Fruit fly (Drosophila melanogaster): ENCODE data around the gene CG2218.

The CG2218 gene

dm6 chr3R:30388215-30388871 is 39.7 kb downstream of the CG2218 start (continued):
- TF ChIP-seq kay (GFP tag; optimal IDR thresholded peaks at IDR 0.05), result peak; percentile 99
- peak; percentile 90 for TF ChIP-seq al (GFP tag; IDR thresholded peaks at IDR 0.05)
- TF ChIP-seq Sry-δ (GFP tag; optimal IDR thresholded peaks at IDR 0.05), result peak; percentile 70
- peak; percentile 97 for TF ChIP-seq Xbp1 (GFP tag; optimal IDR thresholded peaks at IDR 0.05)
- peak; percentile 84 for TF ChIP-seq CG11085 (GFP tag; IDR thresholded peaks at IDR 0.05)
- peak; percentile 94 for TF ChIP-seq Hand (GFP tag; optimal IDR thresholded peaks at IDR 0.05)
- peak; percentile 95 for TF ChIP-seq dmrt11E (tag; optimal IDR thresholded peaks at IDR 0.05)
- peak; percentile 70 for TF ChIP-seq exex (tag; optimal IDR thresholded peaks at IDR 0.05)
- peak; percentile 96 for TF ChIP-seq CG12391 (tag; optimal IDR thresholded peaks at IDR 0.05)
- no peak for TF ChIP-seq h (optimal IDR thresholded peaks at IDR 0.05)
- TF ChIP-seq CG1792 (GFP tag; optimal IDR thresholded peaks at IDR 0.05), result peak; percentile 96
- peak; percentile 84 for TF ChIP-seq B-H1 (GFP tag; IDR thresholded peaks at IDR 0.05)
- peak; percentile 67 for TF ChIP-seq Nf-YA (GFP tag; IDR thresholded peaks at IDR 0.05)
- peak; percentile 93 for TF ChIP-seq CG32532 (GFP tag; IDR thresholded peaks at IDR 0.05)
- peak; percentile 91 for TF ChIP-seq CG3847 (GFP tag; IDR thresholded peaks at IDR 0.05)
- TF ChIP-seq sens-2 (GFP tag; IDR thresholded peaks at IDR 0.05), result peak; percentile 77; the same call in 1 of the 2 replicates
- TF ChIP-seq ERR (GFP tag; optimal IDR thresholded peaks at IDR 0.05), result peak; percentile 90
- no peak for TF ChIP-seq fru (optimal IDR thresholded peaks at IDR 0.05)
- TF ChIP-seq ind (GFP tag; optimal IDR thresholded peaks at IDR 0.05), result peak; percentile 97
- TF ChIP-seq Dfd (GFP tag; optimal IDR thresholded peaks at IDR 0.05), result peak in 1 of 2 experiments; percentile 79
- TF ChIP-seq sob (GFP tag; IDR thresholded peaks at IDR 0.05), result peak; percentile 85
- peak; percentile 96 to 98 for TF ChIP-seq dpn (GFP tag; optimal IDR thresholded peaks at IDR 0.05)
- peak; percentile 89 for TF ChIP-seq ken (GFP tag; IDR thresholded peaks at IDR 0.05)
- TF ChIP-seq CG1024 (GFP tag; IDR thresholded peaks at IDR 0.05), result peak; percentile 62; the same call in 1 of the 2 replicates
- peak; percentile 98 for TF ChIP-seq Pdp1 (GFP tag; optimal IDR thresholded peaks at IDR 0.05)
- TF ChIP-seq dm (GFP tag; optimal IDR thresholded peaks at IDR 0.05), result peak; percentile 95
- peak; percentile 97 for TF ChIP-seq shn (GFP tag; optimal IDR thresholded peaks at IDR 0.05)
- peak; percentile 87 for TF ChIP-seq Mrtf (GFP tag; IDR thresholded peaks at IDR 0.05)

dm6 chr3R:30387515-30388178 is 40.4 kb downstream of the CG2218 start, which contains the start of the genes Fer2LCH and Fer1HCH:
TSS of gene Fer2LCH (plus strand) at chr3R:30387804.
TSS of gene Fer1HCH (minus strand) at chr3R:30388178.
- TF ChIP-seq zen2 (GFP tag; IDR thresholded peaks at IDR 0.05; ENCODE audit: partially characterized antibody) (peak; percentile 27; the same call in 1 of the 3 replicates), amos (GFP tag; IDR thresholded peaks at IDR 0.05; ENCODE audit: partially characterized antibody) (peak; percentile 31; the same call in 1 of the 2 replicates), CG1529 (GFP tag; optimal IDR thresholded peaks at IDR 0.05) (no peak), Fer1 (GFP tag; optimal IDR thresholded peaks at IDR 0.05) (no peak), Xbp1 (GFP tag; optimal IDR thresholded peaks at IDR 0.05) (no peak), CG1792 (GFP tag; optimal IDR thresholded peaks at IDR 0.05) (no peak), YL-1 (GFP tag; optimal IDR thresholded peaks at IDR 0.05) (no peak), lola (GFP tag; optimal IDR thresholded peaks at IDR 0.05) (peak in 1 of 3 experiments; percentile 70), Ravus (GFP tag; IDR thresholded peaks at IDR 0.05) (no peak), esg (GFP tag; conservative IDR thresholded peaks at IDR 0.05) (no peak), CG34376 (GFP tag; optimal IDR thresholded peaks at IDR 0.05) (no peak), CG15269 (tag; optimal IDR thresholded peaks at IDR 0.05) (no peak), CG3281 (GFP tag; optimal IDR thresholded peaks at IDR 0.05) (no peak), hb (GFP tag; IDR thresholded peaks at IDR 0.05; ENCODE audit: partially characterized antibody) (no peak), CG12071 (GFP tag; optimal IDR thresholded peaks at IDR 0.05) (no peak), CG12155 (GFP tag; optimal IDR thresholded peaks at IDR 0.05) (no peak), zf30C (GFP tag; optimal IDR thresholded peaks at IDR 0.05) (no peak), Taf1 (GFP tag; IDR thresholded peaks at IDR 0.05) (no peak), CG14050 (GFP tag; IDR thresholded peaks at IDR 0.05) (no peak), CG9437 (GFP tag; optimal IDR thresholded peaks at IDR 0.05) (no peak), CG11560 (tag; IDR thresholded peaks at IDR 0.05) (no peak), Gug (GFP tag; IDR thresholded peaks at IDR 0.05) (no peak), CG3847 (GFP tag; IDR thresholded peaks at IDR 0.05) (no peak), luna (GFP tag; optimal IDR thresholded peaks at IDR 0.05) (no peak), CG17912 (GFP tag; optimal IDR thresholded peaks at IDR 0.05) (no peak)
